Fruit fly (Drosophila melanogaster) whole organism, adult: ENCODE measurements around the gene Tssk.

ENCODE experiments used
- CG11617 ChIP-seq: fragments of 200-800 bp; sonication (Bioruptor generic); optimal IDR thresholded peaks from 2 replicates; lab custom pipeline; 2017; ENCODE audit warnings: mild to moderate bottlenecking, missing biosample characterization, missing genetic modification reagents, missing genetic modification characterization
- CG12768 ChIP-seq: fragments of 200-800 bp; sonication (Bioruptor generic); optimal IDR thresholded peaks from 2 replicates; lab custom pipeline; 2017; ENCODE audit warnings: missing biosample characterization, missing genetic modification characterization, mild to moderate bottlenecking, moderate library complexity, missing genetic modification reagents
- CG14711 ChIP-seq: fragments of 200-800 bp; sonication (Bioruptor generic); optimal IDR thresholded peaks from 2 replicates; lab custom pipeline; 2018; ENCODE audit warnings: missing biosample characterization, mild to moderate bottlenecking, missing genetic modification characterization, moderate library complexity
- CG1620 ChIP-seq: fragments of 200-800 bp; sonication (Bioruptor generic); optimal IDR thresholded peaks from 2 replicates; lab custom pipeline; 2016; ENCODE audit warnings: missing biosample characterization, missing genetic modification characterization
- CG33017 ChIP-seq: fragments of 200-800 bp; sonication (Bioruptor generic); optimal IDR thresholded peaks from 2 replicates; lab custom pipeline; 2018; ENCODE audit warnings: missing biosample characterization, mild to moderate bottlenecking, missing genetic modification characterization, moderate library complexity
- CG5204 ChIP-seq: fragments of 200-800 bp; sonication (Bioruptor generic); optimal IDR thresholded peaks from 2 replicates; lab custom pipeline; 2016; ENCODE audit warnings: missing biosample characterization, missing genetic modification characterization
- CG7045 ChIP-seq: fragments of 200-800 bp; sonication (Bioruptor generic); optimal IDR thresholded peaks from 2 replicates; lab custom pipeline; 2017; ENCODE audit warnings: missing biosample characterization, mild to moderate bottlenecking, missing genetic modification characterization
- CG7101 ChIP-seq: fragments of 200-800 bp; sonication (Bioruptor generic); optimal IDR thresholded peaks from 2 replicates; lab custom pipeline; 2018; ENCODE audit warnings: missing biosample characterization, mild to moderate bottlenecking, missing genetic modification characterization, moderate library complexity
- Clk ChIP-seq: fragments of 200-800 bp; sonication (Bioruptor generic); optimal IDR thresholded peaks from 2 replicates; lab custom pipeline; 2017; ENCODE audit warnings: missing biosample characterization, missing genetic modification characterization
- Crg-1 ChIP-seq: fragments of 200-800 bp; sonication (Bioruptor generic); optimal IDR thresholded peaks from 2 replicates; lab custom pipeline; 2016; ENCODE audit warnings: missing biosample characterization, missing genetic modification characterization
- Hr96 ChIP-seq: fragments of 200-800 bp; sonication (Bioruptor generic); optimal IDR thresholded peaks from 2 replicates; lab custom pipeline; 2016; ENCODE audit warnings: missing biosample characterization, missing genetic modification characterization
- Mnt ChIP-seq: fragments of 200-800 bp; sonication (Bioruptor generic); optimal IDR thresholded peaks from 2 replicates; lab custom pipeline; 2016; ENCODE audit warnings: missing biosample characterization, mild to moderate bottlenecking, missing genetic modification characterization
- bab1 ChIP-seq: fragments of 200-800 bp; sonication (Bioruptor generic); optimal IDR thresholded peaks from 3 replicates; lab custom pipeline; 2019; ENCODE audit warnings: missing biosample characterization, mild to moderate bottlenecking, missing genetic modification characterization, moderate library complexity
- cic ChIP-seq: fragments of 200-800 bp; sonication (Bioruptor generic); optimal IDR thresholded peaks from 2 replicates; lab custom pipeline; 2017; ENCODE audit warnings: missing biosample characterization, mild to moderate bottlenecking, missing genetic modification characterization, moderate library complexity
- cnc ChIP-seq, 2 experiments: fragments of >200 bp; optimal IDR thresholded peaks; 2 replicates each; lab custom pipeline; 2017
- kay ChIP-seq: fragments of 200-800 bp; sonication (Bioruptor generic); peaks from one replicate; lab custom pipeline; 2016; ENCODE audit warnings: missing biosample characterization, missing genetic modification characterization, borderline replicate concordance
- ovo ChIP-seq: fragments of 200-800 bp; sonication (Bioruptor generic); optimal IDR thresholded peaks from 2 replicates; lab custom pipeline; 2016; ENCODE audit warnings: missing biosample characterization, missing genetic modification characterization
- pad ChIP-seq: fragments of 200-800 bp; sonication (Bioruptor generic); optimal IDR thresholded peaks from 3 replicates; lab custom pipeline; 2017; ENCODE audit warnings: missing biosample characterization, missing genetic modification characterization, mild to moderate bottlenecking, moderate library complexity, missing genetic modification reagents
- tj ChIP-seq: fragments of 200-800 bp; sonication (Bioruptor generic); optimal IDR thresholded peaks from 3 replicates; lab custom pipeline; 2017; ENCODE audit warnings: missing biosample characterization, mild to moderate bottlenecking, missing genetic modification characterization, moderate library complexity
- toe ChIP-seq: fragments of 200-800 bp; sonication (Bioruptor generic); optimal IDR thresholded peaks from 2 replicates; lab custom pipeline; 2016; ENCODE audit warnings: missing biosample characterization, missing genetic modification characterization

The Tssk gene

dm6 chr3R:18598391-18598790 lies at the start of gene Tssk:
Gene Tssk (plus strand): TSS chr3R:18598691.
- TF ChIP-seq CG11617 (GFP tag; lab: Kevin White, UChicago) (no peak), CG7101 (tag; lab: Kevin White, UChicago) (no peak), cnc (optimal IDR thresholded peaks at IDR 0.05; lab: Kevin White, UChicago) (no peak), ovo (no peak), toe (GFP tag; lab: Kevin White, UChicago) (no peak), CG1620 (GFP tag; lab: Kevin White, UChicago) (no peak), CG7045 (no peak), CG14711 (tag; lab: Kevin White, UChicago) (no peak), CG33017 (no peak), Crg-1 (no peak), CG12768 (GFP tag; lab: Kevin White, UChicago) (no peak), cic (GFP tag; lab: Kevin White, UChicago) (no peak), kay (GFP tag; lab: Kevin White, UChicago) (no peak), Hr96 (GFP tag; lab: Kevin White, UChicago) (no peak), tj (GFP tag; lab: Kevin White, UChicago) (no peak)

dm6 chr3R:18548787-18549186 lies 49.7 kb upstream of the Tssk start:
- TF ChIP-seq pad (GFP tag; lab: Kevin White, UChicago) (peak; percentile 36), kay (GFP tag; lab: Kevin White, UChicago) (no peak)

dm6 chr3R:18559569-18559968 lies 38.9 kb upstream of the Tssk start, which contains the start of gene CG7691:
Gene CG7691 (plus strand): TSS chr3R:18559869.
- no peak for TF ChIP-seq cnc (optimal IDR thresholded peaks at IDR 0.05; lab: Kevin White, UChicago)
- no peak for TF ChIP-seq bab1 (GFP tag; lab: Kevin White, UChicago)
- no peak for TF ChIP-seq kay (GFP tag; lab: Kevin White, UChicago)
- TF ChIP-seq CG1620 (GFP tag; lab: Kevin White, UChicago), result no peak
- TF ChIP-seq Clk (GFP tag; lab: Kevin White, UChicago), result no peak
- TF ChIP-seq CG7045, result no peak
- no peak for TF ChIP-seq CG7101 (tag; lab: Kevin White, UChicago)
- no peak for TF ChIP-seq CG14711 (tag; lab: Kevin White, UChicago)
- no peak for TF ChIP-seq ovo
- no peak for TF ChIP-seq tj (GFP tag; lab: Kevin White, UChicago)
- no peak for TF ChIP-seq Crg-1
- TF ChIP-seq cic (GFP tag; lab: Kevin White, UChicago), result no peak
- no peak for TF ChIP-seq Hr96 (GFP tag; lab: Kevin White, UChicago)
- TF ChIP-seq pad (GFP tag; lab: Kevin White, UChicago), result no peak
- no peak for TF ChIP-seq CG11617 (GFP tag; lab: Kevin White, UChicago)

- TF ChIP-seq kay (GFP tag; lab: Kevin White, UChicago), result no peak
- TF ChIP-seq Clk (GFP tag; lab: Kevin White, UChicago), result no peak
- TF ChIP-seq cnc (optimal IDR thresholded peaks at IDR 0.05; lab: Kevin White, UChicago), result no peak
- TF ChIP-seq Crg-1, result no peak
- TF ChIP-seq tj (GFP tag; lab: Kevin White, UChicago), result no peak
- no peak for TF ChIP-seq pad (GFP tag; lab: Kevin White, UChicago)
- no peak for TF ChIP-seq CG5204 (GFP tag; lab: Kevin White, UChicago)
- no peak for TF ChIP-seq CG33017
- no peak for TF ChIP-seq ovo
- no peak for TF ChIP-seq CG1620 (GFP tag; lab: Kevin White, UChicago)
- TF ChIP-seq bab1 (GFP tag; lab: Kevin White, UChicago), result no peak
- no peak for TF ChIP-seq CG7101 (tag; lab: Kevin White, UChicago)
- TF ChIP-seq CG12768 (GFP tag; lab: Kevin White, UChicago), result no peak
- TF ChIP-seq CG7045, result no peak
- no peak for TF ChIP-seq CG11617 (GFP tag; lab: Kevin White, UChicago)
Observed at dm6 chr3R:18565073-18565472, 33.4 kb upstream of the Tssk start, which contains the start of the genes CG43210 and hemo. Gene CG43210 (minus strand): TSS chr3R:18565173. Gene hemo (minus strand): TSS chr3R:18565173.

- TF ChIP-seq cic (GFP tag; lab: Kevin White, UChicago) (no peak), CG14711 (tag; lab: Kevin White, UChicago) (no peak), CG1620 (GFP tag; lab: Kevin White, UChicago) (no peak), Hr96 (GFP tag; lab: Kevin White, UChicago) (no peak), cnc (optimal IDR thresholded peaks at IDR 0.05; lab: Kevin White, UChicago) (peak; percentile 88 to 97), Mnt (GFP tag; lab: Kevin White, UChicago) (no peak), CG7045 (no peak), toe (GFP tag; lab: Kevin White, UChicago) (no peak), CG11617 (GFP tag; lab: Kevin White, UChicago) (no peak), bab1 (GFP tag; lab: Kevin White, UChicago) (no peak), kay (GFP tag; lab: Kevin White, UChicago) (peak; percentile 74), tj (GFP tag; lab: Kevin White, UChicago) (no peak), CG7101 (tag; lab: Kevin White, UChicago) (no peak)
Observed at dm6 chr3R:18572240-18572803, 26.2 kb upstream of the Tssk start.

- TF ChIP-seq kay (GFP tag; lab: Kevin White, UChicago) (no peak), cic (GFP tag; lab: Kevin White, UChicago) (no peak), CG33017 (peak; percentile 5), bab1 (GFP tag; lab: Kevin White, UChicago) (peak; percentile 37), cnc (optimal IDR thresholded peaks at IDR 0.05; lab: Kevin White, UChicago) (peak; percentile 67 to 91), CG7101 (tag; lab: Kevin White, UChicago) (no peak), CG1620 (GFP tag; lab: Kevin White, UChicago) (no peak), CG14711 (tag; lab: Kevin White, UChicago) (no peak), Mnt (GFP tag; lab: Kevin White, UChicago) (peak; percentile 3)
Observed at dm6 chr3R:18572845-18573490, 25.5 kb upstream of the Tssk start, which contains the start of the genes CG7694 and fray. Gene CG7694 (plus strand): TSS chr3R:18573091. Gene fray (plus strand): TSS chr3R:18573091.
